Fruit fly (Drosophila melanogaster) whole organism, embryonic: Measurements from ENCODE around the gene NdufV3.
A peak's percentile ranks its signal among the peaks of the same experiment; 100 is the strongest.

ENCODE experiments used
- B-H1 ChIP-seq: fragments of 200-800 bp; sonication (Bioruptor generic); IDR thresholded peaks from 3 replicates; pipeline ENCODE4 v1.3.6; 2022; ENCODE audit warnings: missing biosample characterization, missing genetic modification characterization
- Bdp1 ChIP-seq: fragments of 200-800 bp; sonication (Bioruptor generic); optimal IDR thresholded peaks from 3 replicates; lab custom pipeline; 2016; ENCODE audit warnings: missing biosample characterization, missing genetic modification characterization
- BtbVII ChIP-seq: fragments of 200-800 bp; sonication (Bioruptor generic); optimal IDR thresholded peaks from 3 replicates; lab custom pipeline; 2017; ENCODE audit warnings: missing biosample characterization, mild to moderate bottlenecking, missing genetic modification characterization
- CG10267 ChIP-seq: fragments of 200-800 bp; sonication (Bioruptor generic); optimal IDR thresholded peaks from 2 replicates; lab custom pipeline; 2018; ENCODE audit warnings: missing biosample characterization, mild to moderate bottlenecking, missing genetic modification characterization, moderate library complexity
- CG11504 ChIP-seq: fragments of 200-800 bp; sonication (Bioruptor generic); optimal IDR thresholded peaks from 3 replicates; lab custom pipeline; 2019; ENCODE audit warnings: missing biosample characterization, mild to moderate bottlenecking, missing genetic modification characterization, moderate library complexity
- CG12071 ChIP-seq: fragments of 200-800 bp; sonication (Bioruptor generic); optimal IDR thresholded peaks from 3 replicates; lab custom pipeline; 2018; ENCODE audit warnings: missing biosample characterization, mild to moderate bottlenecking, missing genetic modification characterization
- CG1233 ChIP-seq: fragments of 200-800 bp; sonication (Bioruptor generic); optimal IDR thresholded peaks from 4 replicates; lab custom pipeline; 2018; ENCODE audit warnings: missing biosample characterization, mild to moderate bottlenecking, missing genetic modification characterization
- CG13296 ChIP-seq: fragments of 200-800 bp; sonication (Bioruptor generic); optimal IDR thresholded peaks from 3 replicates; lab custom pipeline; 2018; ENCODE audit warnings: missing biosample characterization, mild to moderate bottlenecking, missing genetic modification characterization
- CG13424 ChIP-seq: fragments of 200-800 bp; sonication (Bioruptor generic); optimal IDR thresholded peaks from 2 replicates; lab custom pipeline; 2019; ENCODE audit warnings: missing biosample characterization, mild to moderate bottlenecking, missing genetic modification characterization, moderate library complexity
- CG13624 ChIP-seq: fragments of 200-800 bp; sonication (Bioruptor generic); optimal IDR thresholded peaks from 2 replicates; lab custom pipeline; 2016; ENCODE audit warnings: missing biosample characterization, missing genetic modification characterization
- CG17361 ChIP-seq: fragments of 200-800 bp; sonication (Bioruptor generic); IDR thresholded peaks from 3 replicates; pipeline ENCODE4 v1.3.6; 2022; ENCODE audit warnings: missing biosample characterization, missing genetic modification characterization
- CG17912 ChIP-seq: fragments of 200-800 bp; sonication (Bioruptor generic); optimal IDR thresholded peaks from 2 replicates; lab custom pipeline; 2018; ENCODE audit warnings: missing biosample characterization, mild to moderate bottlenecking, missing genetic modification characterization
- CG2889 ChIP-seq: fragments of 200-800 bp; sonication (Bioruptor generic); IDR thresholded peaks from 3 replicates; pipeline ENCODE4 v1.3.6; 2022; ENCODE audit warnings: missing biosample characterization, missing genetic modification characterization
- CG30020 ChIP-seq: fragments of 200-800 bp; optimal IDR thresholded peaks from 2 replicates; lab custom pipeline; 2019; ENCODE audit warnings: missing biosample characterization, mild to moderate bottlenecking, missing genetic modification characterization, moderate library complexity
- CG31441 ChIP-seq: fragments of 200-800 bp; sonication (Bioruptor generic); IDR thresholded peaks from 2 replicates; pipeline ENCODE4 v1.3.6; 2022; ENCODE audit warnings: missing biosample characterization, missing genetic modification characterization
- CG32767 ChIP-seq: fragments of 200-800 bp; sonication (Bioruptor generic); IDR thresholded peaks from 2 replicates; pipeline ENCODE4 v1.3.6; 2022; ENCODE audit warnings: missing biosample characterization, missing genetic modification characterization
- CG3281 ChIP-seq: fragments of 200-800 bp; sonication (Bioruptor generic); optimal IDR thresholded peaks from 3 replicates; lab custom pipeline; 2017; ENCODE audit warnings: missing biosample characterization, mild to moderate bottlenecking, missing genetic modification characterization
- CG34376 ChIP-seq: fragments of 200-800 bp; sonication (Bioruptor generic); optimal IDR thresholded peaks from 2 replicates; lab custom pipeline; 2018; ENCODE audit warnings: missing biosample characterization, mild to moderate bottlenecking, missing genetic modification characterization
- CG3847 ChIP-seq: fragments of 200-800 bp; sonication (Bioruptor generic); IDR thresholded peaks from 2 replicates; pipeline ENCODE4 v1.3.6; 2022; ENCODE audit warnings: missing biosample characterization, missing genetic modification characterization
- CG6254 ChIP-seq: fragments of 200-800 bp; sonication (Bioruptor generic); optimal IDR thresholded peaks from 3 replicates; lab custom pipeline; 2017; ENCODE audit warnings: mild to moderate bottlenecking, missing biosample characterization, missing genetic modification reagents, missing genetic modification characterization
- CG7271 ChIP-seq: fragments of 200-800 bp; sonication (Bioruptor generic); optimal IDR thresholded peaks from 2 replicates; lab custom pipeline; 2018; ENCODE audit warnings: missing biosample characterization, mild to moderate bottlenecking, missing genetic modification characterization, moderate library complexity
- CG8388 ChIP-seq: fragments of 200-800 bp; sonication (Bioruptor generic); optimal IDR thresholded peaks from 2 replicates; lab custom pipeline; 2019; ENCODE audit warnings: missing biosample characterization, mild to moderate bottlenecking, missing genetic modification characterization, moderate library complexity
- CTCF ChIP-seq: fragments of 200-800 bp; sonication (Bioruptor generic); optimal IDR thresholded peaks from 2 replicates; lab custom pipeline; 2017; ENCODE audit warnings: missing biosample characterization, mild to moderate bottlenecking, missing genetic modification characterization, moderate library complexity
- Camta ChIP-seq: fragments of 200-800 bp; sonication (Bioruptor generic); optimal IDR thresholded peaks from 2 replicates; lab custom pipeline; 2016; ENCODE audit warnings: missing biosample characterization, missing genetic modification characterization
- Dll ChIP-seq: fragments of 200-800 bp; sonication (Bioruptor generic); IDR thresholded peaks from 4 replicates; pipeline ENCODE4 v1.3.6; 2022; ENCODE audit warnings: missing biosample characterization, missing genetic modification characterization; ENCODE audit not compliant: partially characterized antibody
- Doc2 ChIP-seq: fragments of 200-800 bp; sonication (Bioruptor generic); IDR thresholded peaks from 2 replicates; pipeline ENCODE4 v1.3.6; 2022; ENCODE audit warnings: missing biosample characterization, missing genetic modification characterization
- Dref ChIP-seq: fragments of 200-800 bp; sonication (Bioruptor generic); IDR thresholded peaks from 2 replicates; pipeline ENCODE4 v1.3.6; 2022; ENCODE audit warnings: missing biosample characterization, missing genetic modification characterization
- Gsc ChIP-seq: fragments of 200-800 bp; sonication (Bioruptor generic); IDR thresholded peaks from 2 replicates; pipeline ENCODE4 v1.3.6; 2022; ENCODE audit warnings: missing biosample characterization, missing genetic modification characterization
- Med ChIP-seq: fragments of 200-800 bp; sonication (Bioruptor generic); peaks from one replicate; lab custom pipeline; 2016; ENCODE audit warnings: missing biosample characterization, missing genetic modification characterization, mild to moderate bottlenecking, inconsistent platforms, moderate library complexity
- NC2α ChIP-seq: fragments of 200-800 bp; sonication (Bioruptor generic); optimal IDR thresholded peaks from 2 replicates; lab custom pipeline; 2016; ENCODE audit warnings: missing biosample characterization, missing genetic modification characterization
- YL-1 ChIP-seq: fragments of 200-800 bp; sonication (Bioruptor generic); optimal IDR thresholded peaks from 3 replicates; lab custom pipeline; 2017; ENCODE audit warnings: missing biosample characterization, mild to moderate bottlenecking, missing genetic modification characterization
- amos ChIP-seq: fragments of 200-800 bp; sonication (Bioruptor generic); IDR thresholded peaks from 2 replicates; pipeline ENCODE4 v1.3.6; 2022; ENCODE audit warnings: missing biosample characterization, missing genetic modification characterization; ENCODE audit not compliant: partially characterized antibody
- bigmax ChIP-seq: fragments of 200-800 bp; sonication (Bioruptor generic); optimal IDR thresholded peaks from 2 replicates; lab custom pipeline; 2018; ENCODE audit warnings: missing biosample characterization, mild to moderate bottlenecking, missing genetic modification characterization
- chif ChIP-seq, 2 experiments: fragments of 200-800 bp; sonication (Bioruptor generic); optimal IDR thresholded peaks; 3 replicates each; lab custom pipeline; 2016; ENCODE audit warnings: missing biosample characterization in 2 of 2, missing genetic modification characterization in 2 of 2
- ci ChIP-seq: fragments of 200-800 bp; sonication (Bioruptor generic); IDR thresholded peaks from 3 replicates; pipeline ENCODE4 v1.3.6; 2022; ENCODE audit warnings: missing biosample characterization, missing genetic modification characterization
- croc ChIP-seq: fragments of 200-800 bp; sonication (Bioruptor generic); conservative IDR thresholded peaks from 3 replicates; pipeline ENCODE4 v1.3.6; 2022; ENCODE audit warnings: missing biosample characterization, missing genetic modification characterization
- eyg ChIP-seq: fragments of 200-800 bp; sonication (Bioruptor generic); optimal IDR thresholded peaks from 3 replicates; lab custom pipeline; 2016; ENCODE audit warnings: missing biosample characterization, missing genetic modification characterization
- grau ChIP-seq: fragments of 200-800 bp; optimal IDR thresholded peaks from 3 replicates; lab custom pipeline; 2019; ENCODE audit warnings: missing biosample characterization, mild to moderate bottlenecking, missing genetic modification characterization, moderate library complexity
- gt ChIP-seq: fragments of 200-800 bp; sonication (Bioruptor generic); IDR thresholded peaks from 2 replicates; pipeline ENCODE4 v1.3.6; 2022; ENCODE audit warnings: missing biosample characterization, missing genetic modification characterization
- hbn ChIP-seq: fragments of 200-800 bp; sonication (Bioruptor generic); IDR thresholded peaks from 2 replicates; pipeline ENCODE4 v1.3.6; 2022; ENCODE audit warnings: missing biosample characterization, missing genetic modification characterization; ENCODE audit not compliant: partially characterized antibody
- kah ChIP-seq: fragments of 200-800 bp; sonication (Bioruptor generic); optimal IDR thresholded peaks from 2 replicates; lab custom pipeline; 2018; ENCODE audit warnings: missing biosample characterization, mild to moderate bottlenecking, missing genetic modification characterization
- lov ChIP-seq, 2 experiments: fragments of 200-800 bp in 1 of 2; fragments of >200 bp in 1 of 2; sonication (Bioruptor generic) in 1 of 2; IDR thresholded peaks in 1 of 2; optimal IDR thresholded peaks in 1 of 2; 2 replicates in 1 of 2; 3 replicates in 1 of 2; pipeline versions ENCODE4 v1.3.6 to Lab custom; 2017 to 2022; ENCODE audit warnings: missing biosample characterization in 1 of 2, missing genetic modification characterization in 1 of 2
- org-1 ChIP-seq: fragments of 200-800 bp; sonication (Bioruptor generic); optimal IDR thresholded peaks from 2 replicates; lab custom pipeline; 2017; ENCODE audit warnings: missing biosample characterization, missing genetic modification characterization
- pb ChIP-seq: fragments of 200-800 bp; sonication (Bioruptor generic); optimal IDR thresholded peaks from 3 replicates; lab custom pipeline; 2016; ENCODE audit warnings: missing biosample characterization, missing genetic modification characterization
- pros ChIP-seq: fragments of 200-800 bp; sonication (Bioruptor generic); optimal IDR thresholded peaks from 3 replicates; lab custom pipeline; 2019; ENCODE audit warnings: missing biosample characterization, mild to moderate bottlenecking, missing genetic modification characterization, moderate library complexity
- sens ChIP-seq: fragments of 200-800 bp; sonication (Bioruptor generic); peaks from one replicate; lab custom pipeline; 2016; ENCODE audit warnings: missing biosample characterization, missing genetic modification characterization
- sima ChIP-seq: fragments of 200-800 bp; sonication (Bioruptor generic); optimal IDR thresholded peaks from 2 replicates; lab custom pipeline; 2016; ENCODE audit warnings: missing biosample characterization, missing genetic modification characterization
- tup ChIP-seq: fragments of 200-800 bp; sonication (Bioruptor generic); optimal IDR thresholded peaks from 2 replicates; lab custom pipeline; 2016; ENCODE audit warnings: missing biosample characterization, mild to moderate bottlenecking, missing genetic modification characterization, moderate library complexity
- wdn ChIP-seq: fragments of 200-800 bp; sonication (Bioruptor generic); IDR thresholded peaks from 2 replicates; pipeline ENCODE4 v1.3.6; 2022; ENCODE audit warnings: missing biosample characterization, missing genetic modification characterization

Gene NdufV3

DNA sequence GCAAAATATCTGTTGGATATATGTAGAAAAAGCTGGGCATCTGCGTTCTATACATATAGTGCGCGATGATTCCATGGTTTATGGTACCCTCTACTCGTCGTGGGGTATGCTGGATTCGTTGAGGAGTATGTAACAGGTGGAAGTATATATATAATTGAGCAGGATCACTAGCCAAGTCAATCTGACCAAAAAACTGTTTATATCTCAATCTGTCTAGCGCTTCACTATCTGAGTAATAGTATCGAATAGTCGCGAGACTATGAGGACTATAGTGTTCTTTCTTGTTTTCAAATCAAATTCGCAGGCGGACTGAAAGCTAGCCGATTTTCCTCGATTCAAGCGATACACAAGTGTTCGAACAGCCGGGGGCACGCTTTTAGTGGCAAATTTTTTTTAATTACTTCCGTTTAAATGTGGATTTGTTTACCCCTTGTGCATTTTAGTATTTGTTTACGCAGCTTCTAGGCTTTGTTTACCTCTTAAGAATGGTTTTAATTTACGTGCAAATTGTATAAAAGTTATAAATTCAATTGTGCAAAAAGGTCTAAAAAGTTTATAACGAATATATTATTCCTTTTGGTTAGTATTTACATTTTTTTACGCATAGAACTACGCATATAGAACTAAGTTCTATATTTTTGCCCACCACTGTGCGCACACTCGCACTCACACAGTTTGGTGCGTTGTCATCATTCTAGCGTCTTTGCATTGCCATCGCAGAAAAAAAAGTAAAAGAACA is 41.0 kb downstream of the NdufV3 start (continued):
- no peak for TF ChIP-seq lov (optimal IDR thresholded peaks at IDR 0.05; lab: Kevin White, UChicago)
- 0 out of 3 replicates have a peak, but pooled peaks have one; percentile 63 for TF ChIP-seq lov (GFP tag; IDR thresholded peaks at IDR 0.05; lab: Robert Waterston, UW)
- TF ChIP-seq CG34376 (GFP tag; lab: Kevin White, UChicago): peak; percentile 31
- no peak for TF ChIP-seq CG17912 (GFP tag; lab: Kevin White, UChicago)
- peak; percentile 18; the same call in 1 of the 2 replicates for TF ChIP-seq gt (GFP tag; lab: Robert Waterston, UW)
- TF ChIP-seq CG13296 (GFP tag; lab: Kevin White, UChicago): peak; percentile 75
- peak; percentile 71 for TF ChIP-seq CG32767
- TF ChIP-seq CG10267: peak; percentile 57
- TF ChIP-seq pros (GFP tag; lab: Kevin White, UChicago): no peak
- TF ChIP-seq CG30020 (tag; lab: Kevin White, UChicago): no peak
- no peak for TF ChIP-seq YL-1 (GFP tag; lab: Kevin White, UChicago)
- peak; percentile 79 for TF ChIP-seq CG3847 (GFP tag; lab: Robert Waterston, UW)
- peak; percentile 78 for TF ChIP-seq grau (tag; lab: Kevin White, UChicago)
- peak; percentile 54 for TF ChIP-seq CG8388
- TF ChIP-seq Camta (GFP tag; lab: Kevin White, UChicago): peak; percentile 70
- TF ChIP-seq CG11504 (tag; lab: Kevin White, UChicago): peak; percentile 82
- TF ChIP-seq Gsc (GFP tag; lab: Robert Waterston, UW): peak; percentile 67
- peak; percentile 76 for TF ChIP-seq B-H1
- TF ChIP-seq chif (GFP tag; optimal IDR thresholded peaks at IDR 0.05; lab: Kevin White, UChicago): peak; percentile 59 to 83
- TF ChIP-seq CG2889 (GFP tag; lab: Robert Waterston, UW): peak; percentile 88
- TF ChIP-seq sens (GFP tag; lab: Kevin White, UChicago): peak; percentile 95
- TF ChIP-seq BtbVII (GFP tag; lab: Kevin White, UChicago): peak; percentile 52
- TF ChIP-seq CG6254: peak; percentile 55
- TF ChIP-seq eyg (GFP tag; lab: Kevin White, UChicago): peak; percentile 61
- peak; percentile 45 for TF ChIP-seq tup (GFP tag; lab: Kevin White, UChicago)
- TF ChIP-seq wdn (GFP tag; lab: Robert Waterston, UW): peak; percentile 80
- peak; percentile 85 for TF ChIP-seq CG13624
- no peak for TF ChIP-seq CG7271 (tag; lab: Kevin White, UChicago)
- TF ChIP-seq CG12071 (GFP tag; lab: Kevin White, UChicago): peak; percentile 78
- no peak for TF ChIP-seq sima (GFP tag; lab: Kevin White, UChicago)
- TF ChIP-seq CTCF: no peak
- peak; percentile 67 for TF ChIP-seq CG1233 (GFP tag; lab: Kevin White, UChicago)
- no peak for TF ChIP-seq Dll (GFP tag; lab: Robert Waterston, UW)
- 0 out of 2 replicates have a peak, but pooled peaks have one; percentile 3 for TF ChIP-seq Dref (GFP tag; lab: Robert Waterston, UW)
- peak; percentile 78 for TF ChIP-seq CG13424 (tag; lab: Kevin White, UChicago)
- TF ChIP-seq Doc2 (GFP tag; lab: Robert Waterston, UW): peak; percentile 66
- TF ChIP-seq CG17361: peak; percentile 76
- no peak for TF ChIP-seq bigmax (GFP tag; lab: Kevin White, UChicago)
- peak; percentile 70 for TF ChIP-seq Bdp1 (GFP tag; lab: Kevin White, UChicago)
- TF ChIP-seq Med (GFP tag; lab: Kevin White, UChicago): peak; percentile 98
- TF ChIP-seq ci: peak; percentile 90
- peak; percentile 79 for TF ChIP-seq pb (GFP tag; lab: Kevin White, UChicago)
- TF ChIP-seq org-1 (GFP tag; lab: Kevin White, UChicago): peak; percentile 71
- TF ChIP-seq CG3281 (GFP tag; lab: Kevin White, UChicago): peak; percentile 83
- TF ChIP-seq amos: no peak
- TF ChIP-seq NC2α: peak; percentile 31
- TF ChIP-seq hbn: no peak
- peak; percentile 77 for TF ChIP-seq CG31441 (GFP tag; lab: Robert Waterston, UW)
- peak; percentile 56 for TF ChIP-seq kah (GFP tag; lab: Kevin White, UChicago)
- peak; percentile 43; the same call in 1 of the 3 replicates for TF ChIP-seq croc (GFP tag; lab: Robert Waterston, UW)
